Fruit fly (Drosophila melanogaster) whole organism: ENCODE measurements around the gene CG13599.

Experiments
- CG8478 ChIP-seq: fragments of >200 bp; optimal IDR thresholded peaks from 2 replicates; lab custom pipeline; 2018; ENCODE audit warnings: inconsistent platforms
- Dll ChIP-seq: fragments of >200 bp; optimal IDR thresholded peaks from 2 replicates; lab custom pipeline; 2017
- EcR ChIP-seq, 2 experiments: fragments of >200 bp; optimal IDR thresholded peaks; 2 replicates each; lab custom pipeline; 2017; ENCODE audit warnings: missing biosample characterization in 2 of 2, missing genetic modification characterization in 2 of 2, missing genetic modification reagents in 2 of 2
- pan ChIP-seq: fragments of >200 bp; optimal IDR thresholded peaks from 2 replicates; lab custom pipeline; 2017
- psq ChIP-seq: fragments of >200 bp; optimal IDR thresholded peaks from 2 replicates; lab custom pipeline; 2017
- usp ChIP-seq: fragments of >200 bp; optimal IDR thresholded peaks from 2 replicates; lab custom pipeline; 2017; ENCODE audit warnings: missing biosample characterization, missing genetic modification characterization, mixed read lengths

The CG13599 gene

dm6 chr3R:23948466-23949413 is 17.3 kb downstream of the CG13599 start:
- TF ChIP-seq EcR (GFP tag; optimal IDR thresholded peaks at IDR 0.05; lab: Kevin White, UChicago) (no peak), Dll (peak; percentile 56)

dm6 chr3R:23955380-23955779 is 23.9 kb downstream of the CG13599 start:
- no peak for TF ChIP-seq Dll
- no peak for TF ChIP-seq CG8478 (lab: Kevin White, UChicago)

dm6 chr3R:23958091-23958838 is 26.8 kb downstream of the CG13599 start, which contains the start of the genes GluProRS and AP-1sigma:
TSS of gene GluProRS (minus strand) at chr3R:23958391.
TSS of gene AP-1sigma (plus strand) at chr3R:23958651.
- TF ChIP-seq psq (lab: Kevin White, UChicago) (no peak), Dll (no peak), usp (GFP tag; lab: Kevin White, UChicago) (no peak), CG8478 (lab: Kevin White, UChicago) (no peak), EcR (GFP tag; optimal IDR thresholded peaks at IDR 0.05; lab: Kevin White, UChicago) (no peak), pan (lab: Kevin White, UChicago) (no peak)

dm6 chr3R:23960865-23961264 is 29.4 kb downstream of the CG13599 start:
- TF ChIP-seq CG8478 (lab: Kevin White, UChicago) (no peak), usp (GFP tag; lab: Kevin White, UChicago) (no peak), pan (lab: Kevin White, UChicago) (no peak), EcR (GFP tag; optimal IDR thresholded peaks at IDR 0.05; lab: Kevin White, UChicago) (no peak), Dll (no peak), psq (lab: Kevin White, UChicago) (no peak)

- TF ChIP-seq usp (GFP tag; lab: Kevin White, UChicago) (no peak), psq (lab: Kevin White, UChicago) (no peak), CG8478 (lab: Kevin White, UChicago) (peak; percentile 59)
Measured at dm6 chr3R:23962781-23963222, 31.4 kb downstream of the CG13599 start, which contains the start of gene CG31140. TSS of gene CG31140 (plus strand) at chr3R:23963180.

- TF ChIP-seq psq (lab: Kevin White, UChicago) (no peak), usp (GFP tag; lab: Kevin White, UChicago) (no peak), Dll (no peak), CG8478 (lab: Kevin White, UChicago) (no peak), pan (lab: Kevin White, UChicago) (no peak), EcR (GFP tag; optimal IDR thresholded peaks at IDR 0.05; lab: Kevin White, UChicago) (no peak)
Measured at dm6 chr3R:23964913-23965718, 33.7 kb downstream of the CG13599 start.

dm6 chr3R:23969449-23969848 is 38.0 kb downstream of the CG13599 start:
- TF ChIP-seq CG8478 (lab: Kevin White, UChicago) (no peak), usp (GFP tag; lab: Kevin White, UChicago) (no peak), pan (lab: Kevin White, UChicago) (no peak), Dll (no peak), EcR (GFP tag; optimal IDR thresholded peaks at IDR 0.05; lab: Kevin White, UChicago) (no peak), psq (lab: Kevin White, UChicago) (no peak)

dm6 chr3R:23971208-23971607 is 39.8 kb downstream of the CG13599 start:
- TF ChIP-seq Dll (no peak), CG8478 (lab: Kevin White, UChicago) (no peak), usp (GFP tag; lab: Kevin White, UChicago) (no peak), EcR (GFP tag; optimal IDR thresholded peaks at IDR 0.05; lab: Kevin White, UChicago) (no peak)

dm6 chr3R:23971764-23972163 is 40.3 kb downstream of the CG13599 start:
- TF ChIP-seq pan (lab: Kevin White, UChicago) (no peak), CG8478 (lab: Kevin White, UChicago) (no peak), psq (lab: Kevin White, UChicago) (no peak), EcR (GFP tag; optimal IDR thresholded peaks at IDR 0.05; lab: Kevin White, UChicago) (no peak), usp (GFP tag; lab: Kevin White, UChicago) (no peak), Dll (no peak)

dm6 chr3R:23981645-23982044 is 50.2 kb downstream of the CG13599 start:
- no peak for TF ChIP-seq psq (lab: Kevin White, UChicago)
- no peak for TF ChIP-seq Dll
- no peak for TF ChIP-seq EcR (GFP tag; optimal IDR thresholded peaks at IDR 0.05; lab: Kevin White, UChicago)
- no peak for TF ChIP-seq CG8478 (lab: Kevin White, UChicago)
- TF ChIP-seq usp (GFP tag; lab: Kevin White, UChicago): no peak
- TF ChIP-seq pan (lab: Kevin White, UChicago): no peak
